Worm (Caenorhabditis elegans): ENCODE measurements around the gene C25D7.10.

C25D7.10 gene

DNA sequence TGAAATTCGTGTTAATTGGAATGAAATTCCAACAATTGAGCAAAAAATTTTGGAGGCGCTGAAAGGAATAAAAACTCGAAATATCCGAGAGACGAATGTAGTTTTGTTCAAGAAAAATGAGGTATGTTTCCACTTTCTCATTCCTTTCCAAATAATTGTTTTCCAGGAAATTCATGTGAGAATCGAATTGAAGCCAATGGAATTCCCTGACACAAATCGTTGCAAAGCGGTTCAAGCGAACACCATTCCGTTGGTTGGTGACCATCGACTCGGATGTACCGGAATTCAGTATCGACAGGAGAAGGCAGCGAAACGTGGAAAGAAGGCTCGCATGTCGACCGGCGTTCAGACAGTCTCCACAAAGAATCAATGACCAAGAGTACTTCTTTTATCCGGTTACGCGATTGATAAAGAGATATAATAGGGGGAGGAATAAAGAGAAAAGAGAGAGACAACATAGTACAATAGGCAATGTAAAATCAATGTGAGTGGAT, 10.9 kb upstream of the C25D7.10 start:
- TF ChIP-seq B0336.3 (GFP tag; IDR thresholded peaks at IDR 0.05) (peak; percentile 61), hsf-1 (GFP tag; IDR thresholded peaks at IDR 0.05) (0 out of 2 replicates have a peak, but pooled peaks have one; percentile 53), Y53F4B.3 (GFP tag; IDR thresholded peaks at IDR 0.05) (no peak), chd-7 (tag; optimal IDR thresholded peaks at IDR 0.05) (peak; percentile 25), lin-54 (GFP tag; optimal IDR thresholded peaks at IDR 0.05) (peak; percentile 12), xnd-1 (tag; optimal IDR thresholded peaks at IDR 0.05) (no peak), madf-6 (GFP tag; IDR thresholded peaks at IDR 0.05) (peak; percentile 59), lin-26 (GFP tag; IDR thresholded peaks at IDR 0.05) (peak; percentile 76)

DNA sequence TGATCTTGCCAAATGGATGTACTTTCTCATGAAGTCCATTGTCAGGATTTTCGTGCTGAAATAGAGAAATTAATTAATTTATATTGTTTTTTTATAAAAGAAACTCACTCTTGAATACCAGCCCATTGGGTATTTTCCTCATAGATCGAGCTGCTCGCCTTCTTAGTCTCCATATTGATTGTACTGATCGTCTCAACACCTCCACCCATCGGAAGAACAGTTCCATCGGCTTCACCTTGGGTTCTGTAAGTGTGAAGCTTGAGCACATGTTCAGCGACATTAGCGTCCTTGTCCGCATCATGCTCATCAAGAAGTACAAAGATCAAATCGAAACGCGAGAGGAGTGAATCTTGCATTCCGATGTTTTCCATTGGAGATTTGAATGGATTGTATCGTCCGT, 9.5 kb upstream of the C25D7.10 start:
- TF ChIP-seq F57A8.1 (GFP tag; optimal IDR thresholded peaks at IDR 0.05), result no peak
- no peak for TF ChIP-seq ceh-27 (GFP tag; optimal IDR thresholded peaks at IDR 0.05)
- no peak for TF ChIP-seq lin-26 (GFP tag; IDR thresholded peaks at IDR 0.05)
- no peak for TF ChIP-seq hlh-26 (GFP tag; conservative IDR thresholded peaks at IDR 0.05)
- TF ChIP-seq zfh-2 (GFP tag; conservative IDR thresholded peaks at IDR 0.05), result no peak
- no peak for TF ChIP-seq hsf-1 (GFP tag; IDR thresholded peaks at IDR 0.05)
- TF ChIP-seq sea-2 (GFP tag; IDR thresholded peaks at IDR 0.05), result no peak
- no peak for TF ChIP-seq let-526 (GFP tag; IDR thresholded peaks at IDR 0.05)
- TF ChIP-seq ztf-25 (GFP tag; IDR thresholded peaks at IDR 0.05), result no peak

- TF ChIP-seq bed-2 (GFP tag; IDR thresholded peaks at IDR 0.05) (no peak), Y56A3A.18 (GFP tag; IDR thresholded peaks at IDR 0.05) (no peak), nhr-27 (tag; optimal IDR thresholded peaks at IDR 0.05) (no peak), F10E7.11 (tag; optimal IDR thresholded peaks at IDR 0.05) (no peak), F52B5.7 (tag; optimal IDR thresholded peaks at IDR 0.05) (no peak), F37B4.10 (GFP tag; IDR thresholded peaks at IDR 0.05) (no peak), hsf-1 (GFP tag; IDR thresholded peaks at IDR 0.05) (no peak)
Observed at ce11 chrV:15058423-15058822, 8.8 kb upstream of the C25D7.10 start.

ce11 chrV:15058965-15059364, 8.3 kb upstream of the C25D7.10 start:
- TF ChIP-seq B0261.1 (tag; optimal IDR thresholded peaks at IDR 0.05) (no peak), lin-26 (GFP tag; IDR thresholded peaks at IDR 0.05) (peak; percentile 60; the same call in 1 of the 2 replicates), madf-6 (GFP tag; IDR thresholded peaks at IDR 0.05) (no peak), hlh-26 (GFP tag; conservative IDR thresholded peaks at IDR 0.05) (no peak)

ce11 chrV:15059534-15059933, 7.7 kb upstream of the C25D7.10 start, which contains the start of the genes mcm-3 and C25D7.15:
Gene mcm-3, minus strand, starts transcription at chrV:15059599.
Gene C25D7.15, plus strand, starts transcription at chrV:15059808.
- TF ChIP-seq ccch-3 (GFP tag; optimal IDR thresholded peaks at IDR 0.05) (no peak), mes-4 (tag; optimal IDR thresholded peaks at IDR 0.05) (no peak), sdz-38 (tag; optimal IDR thresholded peaks at IDR 0.05) (no peak), Y79H2A.3 (GFP tag; conservative IDR thresholded peaks at IDR 0.05) (no peak), F49E8.2 (tag; optimal IDR thresholded peaks at IDR 0.05; ENCODE audit: insufficient read depth) (no peak), nhr-120 (GFP tag; IDR thresholded peaks at IDR 0.05) (no peak), efl-1 (GFP tag; optimal IDR thresholded peaks at IDR 0.05) (peak; percentile 96), cebp-1 (GFP tag; IDR thresholded peaks at IDR 0.05) (no peak), cebp-1 (tag; optimal IDR thresholded peaks at IDR 0.05) (peak; percentile 6), C06A6.2 (GFP tag; conservative IDR thresholded peaks at IDR 0.05) (no peak), zim-3 (tag; optimal IDR thresholded peaks at IDR 0.05) (no peak), lin-26 (GFP tag; IDR thresholded peaks at IDR 0.05) (no peak), attf-6 (GFP tag; IDR thresholded peaks at IDR 0.05) (no peak), ekl-4 (GFP tag; IDR thresholded peaks at IDR 0.05) (no peak), let-526 (GFP tag; IDR thresholded peaks at IDR 0.05) (no peak), ceh-79 (tag; optimal IDR thresholded peaks at IDR 0.05) (no peak), ztf-18 (tag; optimal IDR thresholded peaks at IDR 0.05) (peak; percentile 7), pbrm-1 (GFP tag; IDR thresholded peaks at IDR 0.05) (peak; percentile 63; the same call in 1 of the 2 replicates), nhr-90 (tag; optimal IDR thresholded peaks at IDR 0.05) (no peak), nhr-179 (tag; optimal IDR thresholded peaks at IDR 0.05) (no peak), lin-40 (tag; optimal IDR thresholded peaks at IDR 0.05) (no peak), chd-7 (tag; optimal IDR thresholded peaks at IDR 0.05) (no peak), ets-4 (GFP tag; optimal IDR thresholded peaks at IDR 0.05) (no peak), madf-8 (GFP tag; conservative IDR thresholded peaks at IDR 0.05) (peak; percentile 90)

Data from whole organism, young adult.